Worm (Caenorhabditis elegans) whole organism, young adult: ENCODE measurements around the gene C03B1.2.

Source experiments
- Y53G8AR.9 ChIP-seq: fragments of 200-800 bp; sonication (Bioruptor generic); conservative IDR thresholded peaks from 2 replicates; pipeline ENCODE4 v1.3.6; 2022; ENCODE audit warnings: missing genetic modification reagents, missing genetic modification characterization, missing compliant biosample characterization
- dpl-1 ChIP-seq: fragments of 150-350 bp; optimal IDR thresholded peaks from 2 replicates; lab custom pipeline; 2014; ENCODE audit warnings: missing biosample characterization, missing genetic modification reagents, missing genetic modification characterization
- let-607 ChIP-seq, 2 experiments: fragments of 200-800 bp in 1 of 2; sonication (Bioruptor generic) in 1 of 2; sonication (generic microtip) in 1 of 2; optimal IDR thresholded peaks; 2 replicates each; lab custom pipeline; 2016 to 2018; ENCODE audit warnings: mild to moderate bottlenecking in 2 of 2, missing compliant biosample characterization in 2 of 2, missing genetic modification characterization in 2 of 2, moderate library complexity in 2 of 2, missing genotype in 1 of 2
- lin-40 ChIP-seq: sonication (generic microtip); optimal IDR thresholded peaks from 2 replicates; lab custom pipeline; 2016; ENCODE audit warnings: missing genetic modification characterization, mild to moderate bottlenecking, missing compliant biosample characterization, missing genotype, missing genetic modification reagents
- nfya-1 ChIP-seq: sonication (generic microtip); optimal IDR thresholded peaks from 2 replicates; lab custom pipeline; 2017; ENCODE audit warnings: antibody characterized with exemption, missing compliant biosample characterization, missing genetic modification characterization, borderline replicate concordance; ENCODE audit not compliant: insufficient read depth
- pha-4 ChIP-seq: fragments of 150-350 bp; sonication (generic microtip); optimal IDR thresholded peaks from 2 replicates; lab custom pipeline; 2014; ENCODE audit warnings: missing biosample characterization, missing genetic modification reagents, missing genetic modification characterization
- rcor-1 ChIP-seq: fragments of 200-800 bp; sonication (Bioruptor generic); IDR thresholded peaks from 2 replicates; pipeline ENCODE4 v1.3.6; 2022; ENCODE audit warnings: missing genetic modification reagents, missing genetic modification characterization, missing compliant biosample characterization
- sea-2 ChIP-seq: fragments of 200-800 bp; sonication (Bioruptor generic); IDR thresholded peaks from 2 replicates; pipeline ENCODE4 v1.3.6; 2022; ENCODE audit warnings: missing genetic modification characterization, missing compliant biosample characterization

DNA sequence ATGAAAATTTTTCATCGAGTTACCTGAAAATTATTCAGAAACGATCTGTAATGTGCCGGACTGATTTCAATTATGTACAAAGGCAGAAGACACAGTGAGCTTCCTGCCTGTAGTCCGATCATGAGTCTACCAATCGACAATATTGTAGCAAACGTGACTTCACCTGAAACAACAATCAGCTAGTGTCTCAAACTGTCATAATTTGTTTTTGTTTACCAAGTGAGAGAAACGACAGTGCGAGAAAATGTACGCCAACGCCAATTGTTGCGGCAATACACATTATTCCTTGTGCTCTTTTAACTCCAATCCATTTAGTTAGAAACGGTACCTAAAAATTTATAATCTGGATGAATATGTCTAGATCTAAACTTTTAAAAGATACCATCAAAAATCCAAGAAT, 32.5 kb upstream of the C03B1.2 start:
- TF ChIP-seq dpl-1 (no peak), rcor-1 (no peak), Y53G8AR.9 (GFP tag; lab: Robert Waterston, UW) (no peak), nfya-1 (tag; lab: Kevin White, UChicago) (no peak), sea-2 (GFP tag; lab: Robert Waterston, UW) (no peak), lin-40 (tag; lab: Kevin White, UChicago) (no peak), pha-4 (no peak), let-607 (tag; optimal IDR thresholded peaks at IDR 0.05; lab: Kevin White, UChicago) (no peak)
